Fruit fly (Drosophila melanogaster) whole organism, embryonic: ENCODE data around the gene Eh.
A peak's percentile ranks its signal among the peaks of the same experiment; 100 is the strongest.

Experiments used
- Atf3 ChIP-seq: fragments of 200-800 bp; sonication (Bioruptor generic); optimal IDR thresholded peaks from 3 replicates; lab custom pipeline; 2016; ENCODE audit warnings: missing biosample characterization, missing genetic modification characterization
- Lhr ChIP-seq: fragments of 200-800 bp; sonication (Bioruptor generic); optimal IDR thresholded peaks from 3 replicates; lab custom pipeline; 2017; ENCODE audit warnings: mild to moderate bottlenecking, missing biosample characterization, missing genetic modification reagents, missing genetic modification characterization
- NFAT ChIP-seq: fragments of 200-800 bp; sonication (Bioruptor generic); IDR thresholded peaks from 2 replicates; pipeline ENCODE4 v1.3.6; 2022; ENCODE audit warnings: missing biosample characterization, missing genetic modification characterization

DNA sequence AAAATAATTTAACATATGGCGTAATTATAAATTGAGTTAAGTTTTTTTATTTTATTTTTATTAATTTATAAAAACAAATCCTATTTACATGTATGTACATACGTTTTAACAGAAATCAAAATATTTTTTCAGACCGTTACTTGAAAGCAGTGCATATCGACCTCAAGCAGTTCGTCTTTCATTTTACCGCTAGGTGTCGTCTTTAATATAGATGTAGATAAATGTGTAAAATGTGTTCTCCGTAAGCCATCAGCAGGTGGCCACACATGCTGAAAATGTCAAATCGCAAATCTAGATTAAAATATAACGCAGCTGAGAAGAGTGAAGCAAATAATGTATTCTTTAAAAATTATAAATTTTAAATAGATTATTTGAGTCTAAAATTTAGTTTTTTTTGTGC is 744 bp upstream of the Eh start:
- TF ChIP-seq Lhr (GFP tag; lab: Kevin White, UChicago) = peak; percentile 28
- no peak for TF ChIP-seq NFAT
- no peak for TF ChIP-seq Atf3 (GFP tag; lab: Kevin White, UChicago)
